Worm (Caenorhabditis elegans) whole organism, young adult: ENCODE results near the gene rev-3.

Source experiments
- B0035.1 ChIP-seq: sonication (generic microtip); optimal IDR thresholded peaks from 2 replicates; lab custom pipeline; 2016; ENCODE audit warnings: missing genetic modification characterization, mild to moderate bottlenecking, missing compliant biosample characterization, missing genotype, missing genetic modification reagents
- B0261.1 ChIP-seq: sonication (generic microtip); optimal IDR thresholded peaks from 2 replicates; lab custom pipeline; 2016; ENCODE audit warnings: mild to moderate bottlenecking, missing genetic modification characterization, moderate library complexity, missing compliant biosample characterization
- D2030.7 ChIP-seq: fragments of 200-800 bp; sonication (Bioruptor generic); IDR thresholded peaks from 2 replicates; pipeline ENCODE4 v1.3.6; 2022; ENCODE audit warnings: missing genetic modification reagents, missing genetic modification characterization, missing compliant biosample characterization
- F10E7.11 ChIP-seq: sonication (generic microtip); optimal IDR thresholded peaks from 2 replicates; lab custom pipeline; 2017; ENCODE audit warnings: mild to moderate bottlenecking, missing genetic modification characterization, moderate library complexity, missing compliant biosample characterization
- F22D6.2 ChIP-seq: sonication (generic microtip); optimal IDR thresholded peaks from 2 replicates; lab custom pipeline; 2016; ENCODE audit warnings: mild to moderate bottlenecking, missing genetic modification characterization, missing compliant biosample characterization
- F33H1.4 ChIP-seq: fragments of 200-800 bp; sonication (Bioruptor generic); IDR thresholded peaks from 2 replicates; pipeline ENCODE4 v1.3.6; 2022; ENCODE audit warnings: missing genetic modification reagents, missing genetic modification characterization, missing compliant biosample characterization
- F49E8.2 ChIP-seq: sonication (generic microtip); optimal IDR thresholded peaks from 3 replicates; lab custom pipeline; 2017; ENCODE audit warnings: missing genetic modification characterization, mild to moderate bottlenecking, missing compliant biosample characterization, antibody characterized with exemption, moderate library complexity; ENCODE audit not compliant: insufficient read depth
- F57A8.1 ChIP-seq: fragments of 200-800 bp; sonication (Bioruptor generic); optimal IDR thresholded peaks from 2 replicates; lab custom pipeline; 2018; ENCODE audit warnings: mild to moderate bottlenecking, missing genetic modification characterization, moderate library complexity, missing compliant biosample characterization
- F57C9.4 ChIP-seq: sonication (generic microtip); optimal IDR thresholded peaks from 2 replicates; lab custom pipeline; 2017; ENCODE audit warnings: mild to moderate bottlenecking, missing genetic modification characterization, missing compliant biosample characterization
- K11D2.4 ChIP-seq: fragments of 200-800 bp; sonication (Bioruptor generic); IDR thresholded peaks from 2 replicates; pipeline ENCODE4 v1.3.6; 2022; ENCODE audit warnings: missing genetic modification reagents, missing genetic modification characterization, missing compliant biosample characterization
- Y56A3A.18 ChIP-seq: fragments of 200-800 bp; sonication (Bioruptor generic); IDR thresholded peaks from 2 replicates; pipeline ENCODE4 v1.3.6; 2022; ENCODE audit warnings: missing genetic modification reagents, missing genetic modification characterization, missing compliant biosample characterization
- aptf-2 ChIP-seq: fragments of 200-800 bp; sonication (Bioruptor generic); conservative IDR thresholded peaks from 2 replicates; pipeline ENCODE4 v1.3.6; 2022; ENCODE audit warnings: missing genetic modification reagents, missing genetic modification characterization, missing compliant biosample characterization
- athp-1 ChIP-seq: sonication (generic microtip); optimal IDR thresholded peaks from 2 replicates; lab custom pipeline; 2017; ENCODE audit warnings: mild to moderate bottlenecking, missing genetic modification characterization, missing compliant biosample characterization
- bed-1 ChIP-seq: fragments of 200-800 bp; sonication (Bioruptor generic); IDR thresholded peaks from 2 replicates; pipeline ENCODE4 v1.3.6; 2022; ENCODE audit warnings: missing genetic modification reagents, missing genetic modification characterization, missing compliant biosample characterization
- ceh-40 ChIP-seq: fragments of 200-800 bp; sonication (Bioruptor generic); IDR thresholded peaks from 2 replicates; pipeline ENCODE4 v1.3.6; 2022; ENCODE audit warnings: missing genetic modification characterization, missing compliant biosample characterization
- ceh-58 ChIP-seq: fragments of 200-800 bp; sonication (Bioruptor generic); IDR thresholded peaks from 2 replicates; pipeline ENCODE4 v1.3.6; 2022; ENCODE audit warnings: missing genetic modification characterization, missing compliant biosample characterization
- die-1 ChIP-seq: sonication (generic microtip); optimal IDR thresholded peaks from 2 replicates; lab custom pipeline; 2016; ENCODE audit warnings: missing genotype, mild to moderate bottlenecking, missing genetic modification characterization, missing compliant biosample characterization
- dpff-1 ChIP-seq: sonication (generic microtip); optimal IDR thresholded peaks from 2 replicates; lab custom pipeline; 2017; ENCODE audit warnings: mild to moderate bottlenecking, missing genetic modification characterization, missing compliant biosample characterization
- fkh-3 ChIP-seq: sonication (generic microtip); optimal IDR thresholded peaks from 2 replicates; lab custom pipeline; 2016; ENCODE audit warnings: mild to moderate bottlenecking, missing genetic modification characterization, missing compliant biosample characterization
- gei-17 ChIP-seq: fragments of 200-800 bp; sonication (Bioruptor generic); optimal IDR thresholded peaks from 2 replicates; lab custom pipeline; 2018; ENCODE audit warnings: mild to moderate bottlenecking, missing genetic modification characterization, missing compliant biosample characterization
- him-1 ChIP-seq: sonication (generic microtip); optimal IDR thresholded peaks from 2 replicates; lab custom pipeline; 2016; ENCODE audit warnings: missing genotype, missing genetic modification reagents, missing genetic modification characterization, missing compliant biosample characterization
- hlh-12 ChIP-seq: sonication (generic microtip); optimal IDR thresholded peaks from 2 replicates; lab custom pipeline; 2016; ENCODE audit warnings: missing genetic modification characterization, missing compliant biosample characterization
- hlh-26 ChIP-seq: fragments of 200-800 bp; sonication (Bioruptor generic); conservative IDR thresholded peaks from 2 replicates; pipeline ENCODE4 v1.3.6; 2022; ENCODE audit warnings: missing genetic modification reagents, missing genetic modification characterization, missing compliant biosample characterization
- hmg-20 ChIP-seq: fragments of 200-800 bp; sonication (Bioruptor generic); IDR thresholded peaks from 2 replicates; pipeline ENCODE4 v1.3.6; 2022; ENCODE audit warnings: missing genetic modification reagents, missing genetic modification characterization, missing compliant biosample characterization
- hsf-1 ChIP-seq: fragments of 200-800 bp; sonication (Bioruptor generic); IDR thresholded peaks from 2 replicates; pipeline ENCODE4 v1.3.6; 2022; ENCODE audit warnings: missing genetic modification reagents, missing genetic modification characterization, missing compliant biosample characterization
- lag-1 ChIP-seq: fragments of 200-800 bp; sonication (Bioruptor generic); IDR thresholded peaks from 2 replicates; pipeline ENCODE4 v1.3.6; 2022; ENCODE audit warnings: missing genetic modification reagents, missing genetic modification characterization, missing compliant biosample characterization
- let-526 ChIP-seq: fragments of 200-800 bp; sonication (Bioruptor generic); IDR thresholded peaks from 2 replicates; pipeline ENCODE4 v1.3.6; 2022; ENCODE audit warnings: missing genetic modification reagents, missing genetic modification characterization, missing compliant biosample characterization
- let-607 ChIP-seq, 2 experiments: fragments of 200-800 bp in 1 of 2; sonication (Bioruptor generic) in 1 of 2; sonication (generic microtip) in 1 of 2; optimal IDR thresholded peaks; 2 replicates each; lab custom pipeline; 2016 to 2018; ENCODE audit warnings: mild to moderate bottlenecking in 2 of 2, missing compliant biosample characterization in 2 of 2, missing genetic modification characterization in 2 of 2, moderate library complexity in 2 of 2, missing genotype in 1 of 2
- lin-26 ChIP-seq: fragments of 200-800 bp; sonication (Bioruptor generic); IDR thresholded peaks from 2 replicates; pipeline ENCODE4 v1.3.6; 2022; ENCODE audit warnings: missing genetic modification reagents, missing genetic modification characterization, missing compliant biosample characterization
- lin-35 ChIP-seq, 3 experiments: fragments of 150-350 bp in 2 of 3; sonication (generic microtip) in 1 of 3; optimal IDR thresholded peaks; 2 replicates each; lab custom pipeline; 2014 to 2018; ENCODE audit warnings: missing biosample characterization in 3 of 3, missing genetic modification characterization in 3 of 3, missing genetic modification reagents in 3 of 3
- lin-54 ChIP-seq: fragments of 200-800 bp; sonication (Bioruptor generic); optimal IDR thresholded peaks from 2 replicates; lab custom pipeline; 2018; ENCODE audit warnings: mild to moderate bottlenecking, missing genetic modification characterization, missing compliant biosample characterization
- lsy-27 ChIP-seq: sonication (generic microtip); optimal IDR thresholded peaks from 2 replicates; lab custom pipeline; 2017; ENCODE audit warnings: missing genetic modification characterization, mild to moderate bottlenecking, missing compliant biosample characterization, antibody characterized with exemption, missing genotype, borderline replicate concordance; ENCODE audit not compliant: insufficient read depth
- madf-3 ChIP-seq: fragments of 200-800 bp; sonication (Bioruptor generic); IDR thresholded peaks from 2 replicates; pipeline ENCODE4 v1.3.6; 2022; ENCODE audit warnings: missing genetic modification reagents, missing genetic modification characterization, missing compliant biosample characterization
- mcd-1 ChIP-seq: fragments of 200-800 bp; sonication (Bioruptor generic); IDR thresholded peaks from 2 replicates; pipeline ENCODE4 v1.3.6; 2022; ENCODE audit warnings: missing genetic modification reagents, missing genetic modification characterization, missing compliant biosample characterization
- mel-28 ChIP-seq: sonication (generic microtip); optimal IDR thresholded peaks from 2 replicates; lab custom pipeline; 2016; ENCODE audit warnings: borderline replicate concordance, mild to moderate bottlenecking, missing genetic modification characterization, missing compliant biosample characterization
- mes-4 ChIP-seq: sonication (generic microtip); optimal IDR thresholded peaks from 2 replicates; lab custom pipeline; 2016; ENCODE audit warnings: missing genotype, missing genetic modification characterization, missing compliant biosample characterization
- nfya-1 ChIP-seq: sonication (generic microtip); optimal IDR thresholded peaks from 2 replicates; lab custom pipeline; 2017; ENCODE audit warnings: antibody characterized with exemption, missing compliant biosample characterization, missing genetic modification characterization, borderline replicate concordance; ENCODE audit not compliant: insufficient read depth
- nfya-2 ChIP-seq: fragments of 200-800 bp; sonication (Bioruptor generic); IDR thresholded peaks from 2 replicates; pipeline ENCODE4 v1.3.6; 2022; ENCODE audit warnings: missing genetic modification reagents, missing genetic modification characterization, missing compliant biosample characterization
- nfyb-1 ChIP-seq: fragments of 200-800 bp; sonication (Bioruptor generic); IDR thresholded peaks from 2 replicates; pipeline ENCODE4 v1.3.6; 2022; ENCODE audit warnings: missing genetic modification reagents, missing genetic modification characterization, missing compliant biosample characterization
- nhr-27 ChIP-seq: fragments of 200-800 bp; sonication (Bioruptor generic); optimal IDR thresholded peaks from 2 replicates; lab custom pipeline; 2018; ENCODE audit warnings: mild to moderate bottlenecking, missing genetic modification characterization, moderate library complexity, missing compliant biosample characterization
- nhr-90 ChIP-seq: sonication (generic microtip); optimal IDR thresholded peaks from 2 replicates; lab custom pipeline; 2016; ENCODE audit warnings: missing genotype, mild to moderate bottlenecking, missing genetic modification characterization, missing compliant biosample characterization
- repo-1 ChIP-seq: sonication (generic microtip); optimal IDR thresholded peaks from 2 replicates; lab custom pipeline; 2017; ENCODE audit warnings: mild to moderate bottlenecking, missing genetic modification characterization, missing compliant biosample characterization
- rpc-1 ChIP-seq, 2 experiments: fragments of 150-350 bp in 1 of 2; sonication (generic microtip) in 1 of 2; optimal IDR thresholded peaks; 2 replicates each; lab custom pipeline; 2014 to 2018; ENCODE audit warnings: missing biosample characterization in 1 of 2, missing genetic modification characterization in 1 of 2, missing genetic modification reagents in 1 of 2, missing genotype in 1 of 2
- snpc-1.3 ChIP-seq: sonication (generic microtip); optimal IDR thresholded peaks from 2 replicates; lab custom pipeline; 2017; ENCODE audit warnings: missing genetic modification characterization, mild to moderate bottlenecking, missing compliant biosample characterization, antibody characterized with exemption, moderate library complexity, missing genotype, missing genetic modification reagents; ENCODE audit not compliant: insufficient read depth
- tbp1 ChIP-seq: fragments of 200-800 bp; sonication (Bioruptor generic); optimal IDR thresholded peaks from 2 replicates; lab custom pipeline; 2018; ENCODE audit warnings: mild to moderate bottlenecking, missing genetic modification characterization, missing compliant biosample characterization
- unc-62 ChIP-seq: fragments of 150-350 bp; optimal IDR thresholded peaks from 2 replicates; lab custom pipeline; 2014; ENCODE audit warnings: missing biosample characterization, missing genetic modification reagents, missing genetic modification characterization
- ztf-25 ChIP-seq: fragments of 200-800 bp; sonication (Bioruptor generic); IDR thresholded peaks from 2 replicates; pipeline ENCODE4 v1.3.6; 2022; ENCODE audit warnings: missing genetic modification reagents, missing genetic modification characterization, missing compliant biosample characterization

rev-3 gene

ce11 chrIII:5782080-5782479, 8.4 kb downstream of the rev-3 start (continued):
- no peak for TF ChIP-seq dpff-1 (tag; lab: Kevin White, UChicago)
- TF ChIP-seq tbp1 (GFP tag; lab: Kevin White, UChicago), result peak; percentile 85
- peak; percentile 32; the same call in 1 of the 2 replicates for TF ChIP-seq hsf-1 (GFP tag; lab: Robert Waterston, UW)
- TF ChIP-seq hlh-26 (GFP tag; lab: Robert Waterston, UW), result no peak
- no peak for TF ChIP-seq bed-1 (GFP tag; lab: Robert Waterston, UW)
- no peak for TF ChIP-seq nfyb-1 (GFP tag; lab: Robert Waterston, UW)
- TF ChIP-seq F57A8.1, result no peak
- TF ChIP-seq mcd-1, result no peak
- TF ChIP-seq ceh-58 (GFP tag; lab: Robert Waterston, UW), result no peak
- no peak for TF ChIP-seq mel-28
- TF ChIP-seq hmg-20 (GFP tag; lab: Robert Waterston, UW), result no peak
- TF ChIP-seq him-1 (tag; lab: Kevin White, UChicago), result peak; percentile 13
- TF ChIP-seq B0261.1 (tag; lab: Kevin White, UChicago), result peak; percentile 62
- 0 out of 2 replicates have a peak, but pooled peaks have one; percentile 62 for TF ChIP-seq ztf-25 (GFP tag; lab: Robert Waterston, UW)
- TF ChIP-seq rpc-1 (optimal IDR thresholded peaks at IDR 0.05; lab: Kevin White, UChicago), result peak; percentile 60
- TF ChIP-seq rpc-1 (tag; optimal IDR thresholded peaks at IDR 0.05; lab: Kevin White, UChicago), result peak; percentile 81
- peak; percentile 61; the same call in 1 of the 2 replicates for TF ChIP-seq lin-26 (GFP tag; lab: Robert Waterston, UW)
- no peak for TF ChIP-seq Y56A3A.18 (GFP tag; lab: Robert Waterston, UW)
- TF ChIP-seq F49E8.2 (tag; lab: Kevin White, UChicago), result peak; percentile 38
- TF ChIP-seq B0035.1 (tag; lab: Kevin White, UChicago), result no peak
- no peak for TF ChIP-seq die-1
- TF ChIP-seq hlh-12, result no peak
- TF ChIP-seq let-526 (GFP tag; lab: Robert Waterston, UW), result no peak
- peak; percentile 3 for TF ChIP-seq lin-54
- TF ChIP-seq nhr-27, result no peak
- no peak for TF ChIP-seq madf-3 (GFP tag; lab: Robert Waterston, UW)
- TF ChIP-seq athp-1 (tag; lab: Kevin White, UChicago), result no peak
- 0 out of 2 replicates have a peak, but pooled peaks have one; percentile 22 for TF ChIP-seq F33H1.4
- TF ChIP-seq K11D2.4 (GFP tag; lab: Robert Waterston, UW), result no peak
- TF ChIP-seq gei-17 (GFP tag; lab: Kevin White, UChicago), result no peak
- no peak for TF ChIP-seq lin-35 (GFP tag; optimal IDR thresholded peaks at IDR 0.05; lab: Kevin White, UChicago)
- TF ChIP-seq let-607 (tag; optimal IDR thresholded peaks at IDR 0.05; lab: Kevin White, UChicago), result no peak
- peak; percentile 38; the same call in 1 of the 2 replicates for TF ChIP-seq D2030.7 (GFP tag; lab: Robert Waterston, UW)

DNA sequence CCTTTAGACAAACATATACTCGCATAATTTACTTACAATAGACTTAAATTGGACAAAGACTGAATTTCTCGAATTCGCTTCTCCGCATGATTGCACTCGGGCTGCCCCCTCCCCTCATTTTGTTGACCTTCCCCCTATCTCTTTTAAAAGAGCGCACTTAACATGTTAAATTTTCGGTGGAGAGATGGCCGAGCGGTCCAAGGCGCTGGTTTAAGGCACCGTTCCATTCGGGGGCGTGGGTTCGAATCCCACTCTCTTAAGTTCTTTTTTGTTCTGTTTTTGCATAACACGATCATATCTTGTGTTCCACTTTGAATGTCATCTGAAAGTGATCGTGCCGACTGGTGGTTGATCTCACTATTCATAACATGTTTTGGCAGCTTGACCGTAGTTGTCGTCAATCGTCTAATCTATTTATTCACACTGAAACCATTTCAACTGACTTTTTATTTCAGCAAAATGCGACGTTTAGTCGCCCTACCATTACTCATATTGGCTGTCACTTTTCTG, 20.7 kb downstream of the rev-3 start, which contains the start of gene cutl-23:
Gene cutl-23 (plus strand): TSS at position 460 of the 510 bp plus-strand sequence.
- no peak for TF ChIP-seq F57C9.4 (tag; lab: Kevin White, UChicago)
- peak; percentile 44; the same call in 1 of the 2 replicates for TF ChIP-seq D2030.7 (GFP tag; lab: Robert Waterston, UW)
- no peak for TF ChIP-seq lsy-27
- TF ChIP-seq mes-4 (tag; lab: Kevin White, UChicago), result peak; percentile 1
- TF ChIP-seq dpff-1 (tag; lab: Kevin White, UChicago), result no peak
- TF ChIP-seq aptf-2, result no peak
- TF ChIP-seq lag-1, result no peak
- no peak for TF ChIP-seq nfya-2 (GFP tag; lab: Robert Waterston, UW)
- peak; percentile 90 for TF ChIP-seq lin-26 (GFP tag; lab: Robert Waterston, UW)
- no peak for TF ChIP-seq let-526 (GFP tag; lab: Robert Waterston, UW)
- TF ChIP-seq unc-62 (GFP tag; lab: Kevin White, UChicago), result no peak
- TF ChIP-seq nhr-90 (tag; lab: Kevin White, UChicago), result peak; percentile 73
- no peak for TF ChIP-seq F10E7.11 (tag; lab: Kevin White, UChicago)
- TF ChIP-seq ceh-40 (GFP tag; lab: Robert Waterston, UW), result no peak
- TF ChIP-seq madf-3 (GFP tag; lab: Robert Waterston, UW), result 0 out of 2 replicates have a peak, but pooled peaks have one; percentile 57
- TF ChIP-seq fkh-3 (tag; lab: Kevin White, UChicago), result no peak
- TF ChIP-seq F22D6.2 (tag; lab: Kevin White, UChicago), result no peak
- no peak for TF ChIP-seq nfya-1 (tag; lab: Kevin White, UChicago)
- TF ChIP-seq repo-1 (tag; lab: Kevin White, UChicago), result no peak
- TF ChIP-seq snpc-1.3 (tag; lab: Kevin White, UChicago), result peak; percentile 73
- TF ChIP-seq hlh-26 (GFP tag; lab: Robert Waterston, UW), result no peak
